Fruit fly (Drosophila melanogaster) whole organism, embryonic: Measurements from ENCODE around the gene CG46304.

Experiments used
- Abd-B ChIP-seq: fragments of 200-800 bp; sonication (Bioruptor generic); optimal IDR thresholded peaks from 2 replicates; lab custom pipeline; 2018; ENCODE audit warnings: missing biosample characterization, mild to moderate bottlenecking, missing genetic modification characterization, moderate library complexity
- Bteb2 ChIP-seq: fragments of 200-800 bp; sonication (Bioruptor generic); optimal IDR thresholded peaks from 2 replicates; lab custom pipeline; 2016; ENCODE audit warnings: missing biosample characterization, missing genetic modification characterization
- CG10366 ChIP-seq: fragments of 200-800 bp; sonication (Bioruptor generic); IDR thresholded peaks from 2 replicates; pipeline ENCODE4 v1.3.6; 2022; ENCODE audit warnings: missing biosample characterization, missing genetic modification characterization
- CG10543 ChIP-seq: fragments of 200-800 bp; sonication (Bioruptor generic); optimal IDR thresholded peaks from 3 replicates; lab custom pipeline; 2017; ENCODE audit warnings: missing biosample characterization, mild to moderate bottlenecking, missing genetic modification characterization, moderate library complexity
- CG10979 ChIP-seq: fragments of 200-800 bp; sonication (Bioruptor generic); optimal IDR thresholded peaks from 2 replicates; lab custom pipeline; 2018; ENCODE audit warnings: missing biosample characterization, mild to moderate bottlenecking, missing genetic modification characterization, moderate library complexity
- CG11504 ChIP-seq: fragments of 200-800 bp; sonication (Bioruptor generic); optimal IDR thresholded peaks from 3 replicates; lab custom pipeline; 2019; ENCODE audit warnings: missing biosample characterization, mild to moderate bottlenecking, missing genetic modification characterization, moderate library complexity
- CG12659 ChIP-seq: fragments of 200-800 bp; sonication (Bioruptor generic); optimal IDR thresholded peaks from 3 replicates; lab custom pipeline; 2017; ENCODE audit warnings: mild to moderate bottlenecking, missing biosample characterization, missing genetic modification reagents, missing genetic modification characterization
- CG12942 ChIP-seq: fragments of 200-800 bp; sonication (Bioruptor generic); optimal IDR thresholded peaks from 3 replicates; lab custom pipeline; 2016; ENCODE audit warnings: missing biosample characterization, missing genetic modification characterization
- CG15011 ChIP-seq: fragments of 200-800 bp; sonication (Bioruptor generic); optimal IDR thresholded peaks from 3 replicates; lab custom pipeline; 2018; ENCODE audit warnings: missing biosample characterization, mild to moderate bottlenecking, missing genetic modification characterization
- CG16813 ChIP-seq: fragments of 200-800 bp; sonication (Bioruptor generic); IDR thresholded peaks from 3 replicates; pipeline ENCODE4 v1.3.6; 2022; ENCODE audit warnings: missing biosample characterization, missing genetic modification characterization; ENCODE audit not compliant: partially characterized antibody
- CG16863 ChIP-seq: fragments of 200-800 bp; sonication (Bioruptor generic); optimal IDR thresholded peaks from 3 replicates; lab custom pipeline; 2016; ENCODE audit warnings: missing biosample characterization, missing genetic modification characterization
- CG18599 ChIP-seq: fragments of 200-800 bp; sonication (Bioruptor generic); optimal IDR thresholded peaks from 3 replicates; lab custom pipeline; 2017; ENCODE audit warnings: missing biosample characterization, missing genetic modification characterization, mild to moderate bottlenecking, moderate library complexity, missing genetic modification reagents
- CG2202 ChIP-seq: fragments of 200-800 bp; sonication (Bioruptor generic); optimal IDR thresholded peaks from 2 replicates; lab custom pipeline; 2018; ENCODE audit warnings: missing biosample characterization, mild to moderate bottlenecking, missing genetic modification characterization
- CG2678 ChIP-seq: fragments of 200-800 bp; sonication (Bioruptor generic); optimal IDR thresholded peaks from 3 replicates; lab custom pipeline; 2019; ENCODE audit warnings: missing biosample characterization, mild to moderate bottlenecking, missing genetic modification characterization, moderate library complexity
- CG31388 ChIP-seq: fragments of 200-800 bp; sonication (Bioruptor generic); optimal IDR thresholded peaks from 2 replicates; lab custom pipeline; 2016; ENCODE audit warnings: missing biosample characterization, missing genetic modification characterization
- CG31441 ChIP-seq: fragments of 200-800 bp; sonication (Bioruptor generic); IDR thresholded peaks from 2 replicates; pipeline ENCODE4 v1.3.6; 2022; ENCODE audit warnings: missing biosample characterization, missing genetic modification characterization
- CG32772 ChIP-seq: fragments of 200-800 bp; sonication (Bioruptor generic); IDR thresholded peaks from 2 replicates; pipeline ENCODE4 v1.3.6; 2022; ENCODE audit warnings: missing biosample characterization, missing genetic modification characterization
- CG33557 ChIP-seq: fragments of 200-800 bp; sonication (Bioruptor generic); optimal IDR thresholded peaks from 2 replicates; lab custom pipeline; 2019; ENCODE audit warnings: missing biosample characterization, mild to moderate bottlenecking, missing genetic modification characterization, moderate library complexity
- CG3726 ChIP-seq: fragments of 200-800 bp; sonication (Bioruptor generic); IDR thresholded peaks from 3 replicates; pipeline ENCODE4, ENCODE4 v1.3.6; 2022; ENCODE audit warnings: missing biosample characterization, missing genetic modification characterization
- CG43689 ChIP-seq: fragments of 200-800 bp; sonication (Bioruptor generic); IDR thresholded peaks from 2 replicates; pipeline ENCODE4 v1.3.6; 2022; ENCODE audit warnings: missing biosample characterization, missing genetic modification characterization
- CG8290 ChIP-seq, 3 experiments: fragments of 200-800 bp; sonication (Bioruptor generic); optimal IDR thresholded peaks; 2 replicates each; lab custom pipeline; 2016 to 2019; ENCODE audit warnings: missing biosample characterization in 3 of 3, missing genetic modification characterization in 3 of 3, mild to moderate bottlenecking in 2 of 3, moderate library complexity in 1 of 3
- CG9437 ChIP-seq: fragments of 200-800 bp; sonication (Bioruptor generic); optimal IDR thresholded peaks from 2 replicates; lab custom pipeline; 2018; ENCODE audit warnings: missing biosample characterization, mild to moderate bottlenecking, missing genetic modification characterization
- CTCF ChIP-seq: fragments of 200-800 bp; sonication (Bioruptor generic); optimal IDR thresholded peaks from 2 replicates; lab custom pipeline; 2017; ENCODE audit warnings: missing biosample characterization, mild to moderate bottlenecking, missing genetic modification characterization, moderate library complexity
- D ChIP-seq, 2 experiments: fragments of 200-800 bp in 1 of 2; fragments of >200 bp in 1 of 2; sonication (Bioruptor generic) in 1 of 2; optimal IDR thresholded peaks; 2 replicates in 1 of 2; 3 replicates in 1 of 2; lab custom pipeline; 2017; ENCODE audit warnings: mild to moderate bottlenecking in 1 of 2, missing biosample characterization in 1 of 2, missing genetic modification characterization in 1 of 2, missing genetic modification reagents in 1 of 2
- GATAe ChIP-seq: fragments of 200-800 bp; sonication (Bioruptor generic); conservative IDR thresholded peaks from 2 replicates; pipeline ENCODE4 v1.3.6; 2022; ENCODE audit warnings: missing biosample characterization, missing genetic modification characterization
- HHEX ChIP-seq: fragments of 200-800 bp; sonication (Bioruptor generic); optimal IDR thresholded peaks from 3 replicates; lab custom pipeline; 2017; ENCODE audit warnings: missing biosample characterization, mild to moderate bottlenecking, missing genetic modification characterization, missing genetic modification reagents
- Hr3 ChIP-seq: fragments of 200-800 bp; sonication (Bioruptor generic); optimal IDR thresholded peaks from 3 replicates; lab custom pipeline; 2016; ENCODE audit warnings: missing biosample characterization, missing genetic modification characterization
- Med ChIP-seq: fragments of 200-800 bp; sonication (Bioruptor generic); peaks from one replicate; lab custom pipeline; 2016; ENCODE audit warnings: missing biosample characterization, missing genetic modification characterization, mild to moderate bottlenecking, inconsistent platforms, moderate library complexity
- NC2β ChIP-seq: fragments of 200-800 bp; sonication (Bioruptor generic); optimal IDR thresholded peaks from 2 replicates; lab custom pipeline; 2016; ENCODE audit warnings: missing biosample characterization, missing genetic modification characterization
- Rx ChIP-seq: fragments of 200-800 bp; sonication (Bioruptor generic); IDR thresholded peaks from 2 replicates; pipeline ENCODE4 v1.3.6; 2022; ENCODE audit warnings: missing biosample characterization, missing genetic modification characterization
- Sin3A ChIP-seq: fragments of >200 bp; optimal IDR thresholded peaks from 2 replicates; lab custom pipeline; 2018
- bigmax ChIP-seq: fragments of 200-800 bp; sonication (Bioruptor generic); optimal IDR thresholded peaks from 2 replicates; lab custom pipeline; 2018; ENCODE audit warnings: missing biosample characterization, mild to moderate bottlenecking, missing genetic modification characterization
- bsh ChIP-seq, 2 experiments: fragments of 200-800 bp; sonication (Bioruptor generic); optimal IDR thresholded peaks; 2 replicates each; lab custom pipeline; 2017 to 2018; ENCODE audit warnings: mild to moderate bottlenecking in 2 of 2, missing biosample characterization in 2 of 2, missing genetic modification characterization in 2 of 2, moderate library complexity in 1 of 2
- btn ChIP-seq: fragments of 200-800 bp; sonication (Bioruptor generic); optimal IDR thresholded peaks from 2 replicates; lab custom pipeline; 2016; ENCODE audit warnings: missing biosample characterization, missing genetic modification characterization
- cg ChIP-seq: fragments of 200-800 bp; sonication (Bioruptor generic); optimal IDR thresholded peaks from 3 replicates; lab custom pipeline; 2019; ENCODE audit warnings: missing biosample characterization, mild to moderate bottlenecking, missing genetic modification characterization, moderate library complexity
- fu2 ChIP-seq: fragments of 200-800 bp; sonication (Bioruptor generic); optimal IDR thresholded peaks from 2 replicates; lab custom pipeline; 2016; ENCODE audit warnings: missing biosample characterization, missing genetic modification characterization
- gsb-n ChIP-seq: fragments of 200-800 bp; sonication (Bioruptor generic); optimal IDR thresholded peaks from 3 replicates; lab custom pipeline; 2018; ENCODE audit warnings: missing biosample characterization, mild to moderate bottlenecking, missing genetic modification characterization
- insv ChIP-seq, 2 experiments: fragments of 200-800 bp; sonication (Bioruptor generic); optimal IDR thresholded peaks; 3 replicates each; lab custom pipeline; 2016 to 2018; ENCODE audit warnings: missing biosample characterization in 2 of 2, missing genetic modification characterization in 2 of 2
- nerfin-1 ChIP-seq: fragments of 200-800 bp; sonication (Bioruptor generic); optimal IDR thresholded peaks from 3 replicates; lab custom pipeline; 2019; ENCODE audit warnings: missing biosample characterization, mild to moderate bottlenecking, missing genetic modification characterization, moderate library complexity
- nerfin-2 ChIP-seq: fragments of 200-800 bp; sonication (Bioruptor generic); IDR thresholded peaks from 2 replicates; pipeline ENCODE4 v1.3.6; 2022; ENCODE audit warnings: missing biosample characterization, missing genetic modification characterization; ENCODE audit not compliant: partially characterized antibody
- p53 ChIP-seq: fragments of 200-800 bp; sonication (Bioruptor generic); optimal IDR thresholded peaks from 2 replicates; lab custom pipeline; 2016; ENCODE audit warnings: missing biosample characterization, missing genetic modification characterization
- row ChIP-seq: fragments of 200-800 bp; sonication (Bioruptor generic); IDR thresholded peaks from 3 replicates; pipeline ENCODE4 v1.3.6; 2022; ENCODE audit warnings: missing biosample characterization, missing genetic modification characterization
- sens ChIP-seq: fragments of 200-800 bp; sonication (Bioruptor generic); peaks from one replicate; lab custom pipeline; 2016; ENCODE audit warnings: missing biosample characterization, missing genetic modification characterization
- seq ChIP-seq: fragments of 200-800 bp; sonication (Bioruptor generic); IDR thresholded peaks from 2 replicates; pipeline ENCODE4 v1.3.6; 2022; ENCODE audit warnings: missing biosample characterization, missing genetic modification characterization
- tgo ChIP-seq: fragments of 200-800 bp; sonication (Bioruptor generic); IDR thresholded peaks from 3 replicates; pipeline ENCODE4 v1.3.6; 2022; ENCODE audit warnings: missing biosample characterization, missing genetic modification characterization
- trh ChIP-seq: fragments of 200-800 bp; sonication (Bioruptor generic); optimal IDR thresholded peaks from 2 replicates; lab custom pipeline; 2016; ENCODE audit warnings: missing biosample characterization, missing genetic modification characterization
- twi ChIP-seq: fragments of 200-800 bp; optimal IDR thresholded peaks from 2 replicates; lab custom pipeline; 2019; ENCODE audit warnings: missing biosample characterization, mild to moderate bottlenecking, missing genetic modification characterization, moderate library complexity
- unpg ChIP-seq: fragments of 200-800 bp; sonication (Bioruptor generic); optimal IDR thresholded peaks from 3 replicates; lab custom pipeline; 2018; ENCODE audit warnings: missing biosample characterization, mild to moderate bottlenecking, missing genetic modification characterization, moderate library complexity
- usp ChIP-seq: fragments of >200 bp; optimal IDR thresholded peaks from 2 replicates; lab custom pipeline; 2017; ENCODE audit warnings: missing biosample characterization, missing genetic modification characterization

CG46304 gene

DNA sequence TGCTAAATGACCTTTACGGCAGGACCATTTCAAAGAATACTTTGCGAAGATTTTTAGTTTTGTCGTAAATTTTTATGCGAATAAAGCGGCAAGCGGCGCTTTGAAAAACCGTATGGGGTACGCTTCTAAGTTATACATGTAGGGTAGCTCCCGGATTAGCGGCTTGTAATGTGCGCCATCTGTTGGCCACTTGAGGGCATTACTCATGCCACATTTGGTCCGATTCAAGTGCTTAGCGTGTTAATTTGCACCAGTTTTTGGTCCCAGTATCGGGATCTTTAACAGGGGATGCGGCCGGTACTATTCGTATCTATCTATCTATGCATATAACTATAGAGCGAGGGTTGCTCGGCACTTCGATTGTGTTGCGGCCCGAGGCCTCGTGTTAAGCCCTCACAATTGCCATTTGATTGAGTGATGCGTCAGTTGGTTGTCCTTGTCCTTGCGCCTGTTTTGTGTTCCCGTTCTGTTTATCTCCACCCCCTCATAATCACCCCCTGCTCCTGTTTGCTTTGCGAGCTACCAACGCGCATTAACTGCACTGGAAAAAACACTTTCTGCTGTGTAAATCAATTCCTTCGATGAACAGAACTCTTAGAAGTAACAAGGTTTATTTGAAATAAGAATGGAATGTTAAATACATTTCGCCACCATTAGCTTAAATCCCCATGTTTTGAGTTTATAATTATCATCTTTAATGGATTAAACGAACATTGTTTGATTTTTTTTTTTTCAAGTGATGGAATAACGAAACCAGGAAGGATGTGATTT is 15.6 kb upstream of the CG46304 start (continued):
- TF ChIP-seq Abd-B (GFP tag; lab: Kevin White, UChicago) (no peak), usp (GFP tag; lab: Kevin White, UChicago) (no peak), insv (GFP tag; optimal IDR thresholded peaks at IDR 0.05; lab: Kevin White, UChicago) (no peak), CG43689 (GFP tag; lab: Robert Waterston, UW) (no peak), unpg (peak; percentile 48), CG2678 (no peak), row (GFP tag; lab: Robert Waterston, UW) (peak; percentile 28; the same call in 1 of the 3 replicates), Bteb2 (GFP tag; lab: Kevin White, UChicago) (no peak), CG8290 (GFP tag; optimal IDR thresholded peaks at IDR 0.05; lab: Kevin White, UChicago) (no peak), CG8290 (tag; optimal IDR thresholded peaks at IDR 0.05; lab: Kevin White, UChicago) (no peak), D (optimal IDR thresholded peaks at IDR 0.05; lab: Kevin White, UChicago) (no peak), D (GFP tag; optimal IDR thresholded peaks at IDR 0.05; lab: Kevin White, UChicago) (peak; percentile 29), NC2β (GFP tag; lab: Kevin White, UChicago) (no peak), CG32772 (GFP tag; lab: Robert Waterston, UW) (no peak), tgo (GFP tag; lab: Robert Waterston, UW) (no peak), Sin3A (no peak), sens (peak; percentile 92), CG3726 (GFP tag; lab: Robert Waterston, UW) (no peak), CG2202 (tag; lab: Kevin White, UChicago) (peak; percentile 43), CG18599 (peak; percentile 6), bsh (GFP tag; optimal IDR thresholded peaks at IDR 0.05; lab: Kevin White, UChicago) (peak in 1 of 2 experiments; percentile 70), Hr3 (peak; percentile 8), CG15011 (GFP tag; lab: Kevin White, UChicago) (no peak), CG10366 (GFP tag; lab: Robert Waterston, UW) (no peak; the same call in 1 of the 2 replicates), twi (tag; lab: Kevin White, UChicago) (peak; percentile 49), btn (no peak), CG10543 (GFP tag; lab: Kevin White, UChicago) (no peak), CTCF (peak; percentile 86), gsb-n (peak; percentile 47), CG16863 (GFP tag; lab: Kevin White, UChicago) (peak; percentile 14), cg (GFP tag; lab: Kevin White, UChicago) (no peak), trh (no peak), CG31388 (GFP tag; lab: Kevin White, UChicago) (no peak), CG31441 (GFP tag; lab: Robert Waterston, UW) (peak; percentile 47; the same call in 1 of the 2 replicates), GATAe (no peak), fu2 (GFP tag; lab: Kevin White, UChicago) (no peak), CG10979 (tag; lab: Kevin White, UChicago) (peak; percentile 72), HHEX (no peak), Rx (no peak), CG11504 (tag; lab: Kevin White, UChicago) (peak; percentile 38), CG12659 (no peak), Med (GFP tag; lab: Kevin White, UChicago) (peak; percentile 73), CG33557 (peak; percentile 41), CG9437 (GFP tag; lab: Kevin White, UChicago) (no peak), CG12942 (no peak), p53 (GFP tag; lab: Kevin White, UChicago) (no peak), nerfin-2 (no peak), nerfin-1 (tag; lab: Kevin White, UChicago) (peak; percentile 49), bigmax (GFP tag; lab: Kevin White, UChicago) (no peak), CG16813 (GFP tag; lab: Robert Waterston, UW) (no peak), seq (GFP tag; lab: Robert Waterston, UW) (no peak)
